Worm (Caenorhabditis elegans) whole organism, L4 larva: ENCODE results near the gene ZK1320.5.

Experiments
- F37D6.2 ChIP-seq: sonication (generic microtip); optimal IDR thresholded peaks from 2 replicates; lab custom pipeline; 2016; ENCODE audit warnings: mild to moderate bottlenecking, missing genetic modification characterization, missing compliant biosample characterization
- Y75B8A.6 ChIP-seq: fragments of 200-800 bp; sonication (Bioruptor generic); IDR thresholded peaks from 2 replicates; pipeline ENCODE4 v1.3.6; 2022; ENCODE audit warnings: missing genetic modification reagents, missing genetic modification characterization, missing compliant biosample characterization
- ZK337.2 ChIP-seq: fragments of 200-800 bp; sonication (Bioruptor generic); IDR thresholded peaks from 2 replicates; pipeline ENCODE4 v1.3.6; 2022; ENCODE audit warnings: missing genetic modification reagents, missing genetic modification characterization, missing compliant biosample characterization
- ama-1 ChIP-seq: fragments of 150-350 bp; optimal IDR thresholded peaks from 2 replicates; lab custom pipeline; 2014; ENCODE audit warnings: inconsistent platforms, mixed read lengths
- ceh-28 ChIP-seq: fragments of 150-350 bp; optimal IDR thresholded peaks from 2 replicates; lab custom pipeline; 2014; ENCODE audit warnings: missing biosample characterization, missing genetic modification reagents, missing genetic modification characterization
- daf-12 ChIP-seq: fragments of 150-350 bp; optimal IDR thresholded peaks from 2 replicates; lab custom pipeline; 2014; ENCODE audit warnings: missing biosample characterization, missing genetic modification reagents, missing genetic modification characterization
- daf-19 ChIP-seq: fragments of 200-800 bp; sonication (Bioruptor generic); conservative IDR thresholded peaks from 2 replicates; pipeline ENCODE4 v1.3.6; 2022; ENCODE audit warnings: missing genetic modification characterization, missing compliant biosample characterization
- dmd-6 ChIP-seq: fragments of 200-800 bp; sonication (Bioruptor generic); IDR thresholded peaks from 2 replicates; pipeline ENCODE4 v1.3.6; 2022; ENCODE audit warnings: missing genetic modification reagents, missing genetic modification characterization, missing compliant biosample characterization
- dmd-8 ChIP-seq: fragments of 200-800 bp; sonication (Bioruptor generic); IDR thresholded peaks from 2 replicates; pipeline ENCODE4 v1.3.6; 2022; ENCODE audit warnings: missing genetic modification characterization, missing compliant biosample characterization
- dpl-1 ChIP-seq: fragments of 150-350 bp; optimal IDR thresholded peaks from 2 replicates; lab custom pipeline; 2014; ENCODE audit warnings: missing biosample characterization, missing genetic modification reagents, missing genetic modification characterization
- dve-1 ChIP-seq: sonication (generic microtip); optimal IDR thresholded peaks from 2 replicates; lab custom pipeline; 2017; ENCODE audit warnings: antibody characterized with exemption, mild to moderate bottlenecking, missing genetic modification characterization, missing compliant biosample characterization; ENCODE audit not compliant: insufficient read depth
- fkh-10 ChIP-seq: fragments of 150-350 bp; optimal IDR thresholded peaks from 2 replicates; lab custom pipeline; 2014; ENCODE audit warnings: missing biosample characterization, missing genetic modification reagents, missing genetic modification characterization
- fos-1 ChIP-seq: fragments of 150-350 bp; optimal IDR thresholded peaks from 2 replicates; lab custom pipeline; 2014; ENCODE audit warnings: missing biosample characterization, missing genetic modification characterization
- gei-8 ChIP-seq: fragments of 200-800 bp; sonication (Bioruptor generic); optimal IDR thresholded peaks from 2 replicates; lab custom pipeline; 2018; ENCODE audit warnings: mild to moderate bottlenecking, missing genetic modification characterization, missing compliant biosample characterization
- hif-1 ChIP-seq, 2 experiments: sonication (generic microtip); optimal IDR thresholded peaks; 2 replicates each; lab custom pipeline; 2016 to 2017; ENCODE audit warnings: missing compliant biosample characterization in 2 of 2, missing genetic modification characterization in 2 of 2, missing genetic modification reagents in 2 of 2, missing genotype in 2 of 2, mild to moderate bottlenecking in 1 of 2
- hlh-11 ChIP-seq: fragments of 200-800 bp; sonication (Bioruptor generic); optimal IDR thresholded peaks from 2 replicates; lab custom pipeline; 2018; ENCODE audit warnings: mild to moderate bottlenecking, missing genetic modification characterization, missing compliant biosample characterization
- hlh-30 ChIP-seq: sonication (generic microtip); optimal IDR thresholded peaks from 2 replicates; lab custom pipeline; 2017; ENCODE audit warnings: antibody characterized with exemption, mild to moderate bottlenecking, missing genetic modification characterization, missing compliant biosample characterization; ENCODE audit not compliant: insufficient read depth
- lin-1 ChIP-seq: fragments of 200-800 bp; sonication (Bioruptor generic); IDR thresholded peaks from 2 replicates; pipeline ENCODE4 v1.3.6; 2022; ENCODE audit warnings: missing genetic modification reagents, missing genetic modification characterization, missing compliant biosample characterization
- lin-13 ChIP-seq: fragments of 150-350 bp; optimal IDR thresholded peaks from 2 replicates; lab custom pipeline; 2014; ENCODE audit warnings: missing biosample characterization, missing genetic modification reagents, missing genetic modification characterization
- lin-15B ChIP-seq: fragments of 150-350 bp; sonication (generic microtip); optimal IDR thresholded peaks from 3 replicates; lab custom pipeline; 2014; ENCODE audit warnings: missing biosample characterization, missing genetic modification characterization
- lin-29 ChIP-seq: fragments of 200-800 bp; sonication (Bioruptor generic); IDR thresholded peaks from 2 replicates; pipeline ENCODE4 v1.3.6; 2022; ENCODE audit warnings: missing genetic modification reagents, missing genetic modification characterization, missing compliant biosample characterization
- lin-38 ChIP-seq: fragments of 200-800 bp; sonication (Bioruptor generic); IDR thresholded peaks from 2 replicates; pipeline ENCODE4 v1.3.6; 2022; ENCODE audit warnings: missing genetic modification reagents, missing genetic modification characterization, missing compliant biosample characterization
- lin-39 ChIP-seq: fragments of 150-350 bp; optimal IDR thresholded peaks from 2 replicates; lab custom pipeline; 2014; ENCODE audit warnings: missing biosample characterization, missing genetic modification reagents, missing genetic modification characterization
- lir-3 ChIP-seq: sonication (generic microtip); optimal IDR thresholded peaks from 2 replicates; lab custom pipeline; 2016; ENCODE audit warnings: mild to moderate bottlenecking, missing genetic modification characterization, missing compliant biosample characterization
- lsy-2 ChIP-seq, 2 experiments: fragments of 150-350 bp in 1 of 2; sonication (generic microtip) in 1 of 2; optimal IDR thresholded peaks; 2 replicates each; lab custom pipeline; 2014 to 2017; ENCODE audit warnings: missing biosample characterization in 2 of 2, missing genetic modification characterization in 2 of 2
- madf-5 ChIP-seq, 2 experiments: fragments of 200-800 bp; sonication (Bioruptor generic); IDR thresholded peaks; 2 replicates each; pipeline ENCODE4 v1.3.6; 2022; ENCODE audit warnings: missing compliant biosample characterization in 2 of 2, missing genetic modification characterization in 2 of 2
- madf-9 ChIP-seq: fragments of 200-800 bp; sonication (Bioruptor generic); conservative IDR thresholded peaks from 2 replicates; pipeline ENCODE4 v1.3.6; 2022; ENCODE audit warnings: missing genetic modification reagents, missing genetic modification characterization, missing compliant biosample characterization
- mdl-1 ChIP-seq, 2 experiments: fragments of 150-350 bp in 1 of 2; sonication (generic microtip) in 1 of 2; optimal IDR thresholded peaks; 2 replicates each; lab custom pipeline; 2014 to 2017; ENCODE audit warnings: missing biosample characterization in 2 of 2, missing genetic modification characterization in 2 of 2
- mes-2 ChIP-seq: sonication (generic microtip); optimal IDR thresholded peaks from 2 replicates; lab custom pipeline; 2016; ENCODE audit warnings: missing genotype, mild to moderate bottlenecking, missing genetic modification characterization, missing compliant biosample characterization; ENCODE audit not compliant: poor library complexity, severe bottlenecking
- mxl-3 ChIP-seq: fragments of 200-800 bp; sonication (Bioruptor generic); optimal IDR thresholded peaks from 2 replicates; lab custom pipeline; 2018; ENCODE audit warnings: mild to moderate bottlenecking, missing genetic modification characterization, missing compliant biosample characterization
- nhr-102 ChIP-seq: sonication (generic microtip); optimal IDR thresholded peaks from 2 replicates; lab custom pipeline; 2016; ENCODE audit warnings: mild to moderate bottlenecking, missing genetic modification characterization, moderate library complexity, missing compliant biosample characterization
- nhr-11 ChIP-seq: fragments of 150-350 bp; optimal IDR thresholded peaks from 2 replicates; lab custom pipeline; 2014; ENCODE audit warnings: missing biosample characterization, missing genetic modification characterization
- nhr-28 ChIP-seq: fragments of 150-350 bp; optimal IDR thresholded peaks from 2 replicates; lab custom pipeline; 2014; ENCODE audit warnings: missing biosample characterization, missing genetic modification characterization
- nhr-48 ChIP-seq: sonication (generic microtip); optimal IDR thresholded peaks from 2 replicates; lab custom pipeline; 2016; ENCODE audit warnings: mild to moderate bottlenecking, missing genetic modification characterization, missing compliant biosample characterization
- nhr-6 ChIP-seq: fragments of 150-350 bp; optimal IDR thresholded peaks from 2 replicates; lab custom pipeline; 2014; ENCODE audit warnings: missing biosample characterization, missing genetic modification characterization
- nhr-76 ChIP-seq: fragments of 150-350 bp; optimal IDR thresholded peaks from 2 replicates; lab custom pipeline; 2014; ENCODE audit warnings: missing biosample characterization, missing genetic modification characterization
- pha-4 ChIP-seq, 2 experiments: fragments of 150-350 bp in 1 of 2; fragments of 200-800 bp in 1 of 2; sonication (Bioruptor generic) in 1 of 2; IDR thresholded peaks in 1 of 2; optimal IDR thresholded peaks in 1 of 2; 2 replicates each; pipeline versions ENCODE4 v1.3.6 to Lab custom; 2014 to 2022; ENCODE audit warnings: missing genetic modification characterization in 2 of 2, missing genetic modification reagents in 2 of 2, missing biosample characterization in 1 of 2, missing compliant biosample characterization in 1 of 2
- pqm-1 ChIP-seq: sonication (generic microtip); optimal IDR thresholded peaks from 2 replicates; lab custom pipeline; 2017; ENCODE audit warnings: missing biosample characterization, missing genetic modification characterization
- saeg-2 ChIP-seq: fragments of 200-800 bp; sonication (Bioruptor generic); IDR thresholded peaks from 2 replicates; pipeline ENCODE4 v1.3.6; 2022; ENCODE audit warnings: missing genetic modification reagents, missing genetic modification characterization, missing compliant biosample characterization
- sdz-12 ChIP-seq: fragments of 200-800 bp; sonication (Bioruptor generic); optimal IDR thresholded peaks from 2 replicates; lab custom pipeline; 2018; ENCODE audit warnings: mild to moderate bottlenecking, missing genetic modification characterization, missing compliant biosample characterization
- snpc-1.2 ChIP-seq: fragments of 200-800 bp; sonication (Bioruptor generic); IDR thresholded peaks from 2 replicates; pipeline ENCODE4 v1.3.6; 2022; ENCODE audit warnings: missing genetic modification reagents, missing genetic modification characterization, missing compliant biosample characterization
- spr-1 ChIP-seq: sonication (generic microtip); optimal IDR thresholded peaks from 2 replicates; lab custom pipeline; 2016; ENCODE audit warnings: mild to moderate bottlenecking, missing genetic modification characterization, missing compliant biosample characterization
- unc-39 ChIP-seq: sonication (generic microtip); optimal IDR thresholded peaks from 2 replicates; lab custom pipeline; 2017; ENCODE audit warnings: missing biosample characterization, missing genetic modification characterization
- unc-62 ChIP-seq, 3 experiments: fragments of 150-350 bp in 1 of 3; sonication (generic microtip); optimal IDR thresholded peaks in 2 of 3; peaks in 1 of 3; 1 replicate in 1 of 3; 2 replicates in 2 of 3; lab custom pipeline; 2014 to 2017; ENCODE audit warnings: missing biosample characterization in 3 of 3, missing genetic modification characterization in 3 of 3, missing genetic modification reagents in 3 of 3, missing genotype in 1 of 3
- zip-11 ChIP-seq: fragments of 200-800 bp; sonication (Bioruptor generic); IDR thresholded peaks from 2 replicates; pipeline ENCODE4 v1.3.6; 2022; ENCODE audit warnings: missing genetic modification characterization, missing compliant biosample characterization
- zip-2 ChIP-seq: fragments of 150-350 bp; optimal IDR thresholded peaks from 2 replicates; lab custom pipeline; 2014; ENCODE audit warnings: missing biosample characterization, missing genetic modification characterization
- ztf-11 ChIP-seq: fragments of 150-350 bp; optimal IDR thresholded peaks from 2 replicates; lab custom pipeline; 2014; ENCODE audit warnings: missing biosample characterization, missing genetic modification characterization

Gene ZK1320.5

DNA sequence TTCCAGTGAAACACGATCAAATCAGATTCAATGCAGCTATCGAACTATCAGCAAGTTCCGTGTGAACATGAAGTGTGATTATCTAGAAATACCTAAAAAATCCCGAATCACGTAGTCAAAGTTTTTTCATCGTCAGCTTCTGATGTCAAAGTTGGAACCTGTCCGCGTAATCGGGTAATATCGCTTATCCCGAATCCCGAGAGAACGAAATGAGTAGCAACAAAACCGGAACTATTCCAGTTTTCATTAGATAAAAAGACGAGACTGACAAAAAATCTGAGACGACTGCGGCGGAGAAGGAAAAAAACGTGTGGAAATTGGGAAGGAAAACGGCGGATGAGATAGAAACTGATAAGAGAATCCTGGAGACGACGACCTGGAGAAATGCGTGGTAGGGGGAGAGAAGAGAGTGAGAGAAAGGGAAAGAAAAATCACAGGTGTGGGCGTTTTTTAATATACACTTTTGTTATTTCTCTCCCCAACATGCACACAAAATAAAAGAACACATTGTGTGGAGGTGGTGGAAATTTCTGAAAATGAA lies 45.4 kb downstream of the ZK1320.5 start:
- TF ChIP-seq nhr-11 (tag; lab: Kevin White, UChicago) (peak; percentile 24), nhr-48 (tag; lab: Kevin White, UChicago) (peak; percentile 35), nhr-28 (peak; percentile 66), mes-2 (tag; lab: Kevin White, UChicago) (peak; percentile 17), hif-1 (tag; optimal IDR thresholded peaks at IDR 0.05; lab: Kevin White, UChicago) (peak in 1 of 2 experiments; percentile 0), lsy-2 (tag; optimal IDR thresholded peaks at IDR 0.05; lab: Kevin White, UChicago) (peak in 1 of 2 experiments; percentile 9), hlh-11 (tag; lab: Kevin White, UChicago) (peak; percentile 75), pqm-1 (tag; lab: Kevin White, UChicago) (peak; percentile 41), hlh-30 (peak; percentile 34), ztf-11 (no peak), unc-62 (GFP tag; optimal IDR thresholded peaks at IDR 0.05 in 1 of 2; lab: Kevin White, UChicago) (peak in 1 of 2 experiments; percentile 91), unc-62 (tag; optimal IDR thresholded peaks at IDR 0.05; lab: Kevin White, UChicago) (no peak), madf-5 (GFP tag; IDR thresholded peaks at IDR 0.05; lab: Robert Waterston, UW) (no peak), lin-38 (GFP tag; lab: Robert Waterston, UW) (peak; percentile 7; the same call in 1 of the 2 replicates), dve-1 (peak; percentile 3), fos-1 (tag; lab: Kevin White, UChicago) (no peak), mdl-1 (tag; optimal IDR thresholded peaks at IDR 0.05; lab: Kevin White, UChicago) (peak in 1 of 2 experiments; percentile 60), lin-29 (GFP tag; lab: Robert Waterston, UW) (no peak), mxl-3 (GFP tag; lab: Kevin White, UChicago) (peak; percentile 48), ama-1 (peak; percentile 6), zip-2 (peak; percentile 14), lin-13 (GFP tag; lab: Kevin White, UChicago) (no peak)

- TF ChIP-seq daf-19 (GFP tag; lab: Robert Waterston, UW) = no peak
- no peak for TF ChIP-seq unc-39 (tag; lab: Kevin White, UChicago)
- peak; percentile 37 for TF ChIP-seq dpl-1
- 0 out of 2 replicates have a peak, but pooled peaks have one; percentile 18 for TF ChIP-seq saeg-2 (GFP tag; lab: Robert Waterston, UW)
- TF ChIP-seq daf-12 (tag; lab: Kevin White, UChicago) = no peak
- no peak for TF ChIP-seq fkh-10 (GFP tag; lab: Kevin White, UChicago)
- no peak for TF ChIP-seq sdz-12 (GFP tag; lab: Kevin White, UChicago)
- no peak for TF ChIP-seq snpc-1.2 (GFP tag; lab: Robert Waterston, UW)
- peak; percentile 93 for TF ChIP-seq nhr-28
- no peak for TF ChIP-seq lin-15B
- TF ChIP-seq Y75B8A.6 (GFP tag; lab: Robert Waterston, UW) = no peak
- peak; percentile 56; the same call in 1 of the 2 replicates for TF ChIP-seq lin-1
- TF ChIP-seq lir-3 (tag; lab: Kevin White, UChicago) = no peak
- TF ChIP-seq ZK337.2 (GFP tag; lab: Robert Waterston, UW) = no peak
- TF ChIP-seq ceh-28 = peak; percentile 22
- no peak for TF ChIP-seq lin-13 (GFP tag; lab: Kevin White, UChicago)
- no peak for TF ChIP-seq gei-8
- peak; percentile 94 for TF ChIP-seq mxl-3 (GFP tag; lab: Kevin White, UChicago)
- no peak for TF ChIP-seq nhr-6 (tag; lab: Kevin White, UChicago)
- peak; percentile 76 for TF ChIP-seq dmd-6 (GFP tag; lab: Robert Waterston, UW)
- peak; percentile 39 for TF ChIP-seq mes-2 (tag; lab: Kevin White, UChicago)
- no peak for TF ChIP-seq nhr-76 (tag; lab: Kevin White, UChicago)
- TF ChIP-seq dmd-8 (GFP tag; lab: Robert Waterston, UW) = no peak
- no peak for TF ChIP-seq lin-39 (tag; lab: Kevin White, UChicago)
- peak in 1 of 2 experiments; percentile 42 for TF ChIP-seq unc-62 (GFP tag; optimal IDR thresholded peaks at IDR 0.05 in 1 of 2; lab: Kevin White, UChicago)
- TF ChIP-seq unc-62 (tag; optimal IDR thresholded peaks at IDR 0.05; lab: Kevin White, UChicago) = no peak
- peak; percentile 1 for TF ChIP-seq nhr-102
- TF ChIP-seq mdl-1 (tag; optimal IDR thresholded peaks at IDR 0.05; lab: Kevin White, UChicago) = peak in 1 of 2 experiments; percentile 74
- peak; percentile 24 for TF ChIP-seq spr-1 (tag; lab: Kevin White, UChicago)
- peak; percentile 45 to 48 for TF ChIP-seq lsy-2 (tag; optimal IDR thresholded peaks at IDR 0.05; lab: Kevin White, UChicago)
- peak; percentile 44; the same call in 1 of the 2 replicates for TF ChIP-seq madf-9
- TF ChIP-seq zip-11 (GFP tag; lab: Robert Waterston, UW) = no peak
- TF ChIP-seq F37D6.2 = no peak
- TF ChIP-seq pha-4 (GFP tag; IDR thresholded peaks at IDR 0.05; lab: Robert Waterston, UW) = peak; percentile 66
- TF ChIP-seq pha-4 (tag; optimal IDR thresholded peaks at IDR 0.05; lab: Kevin White, UChicago) = peak; percentile 18
These were observed 46.0 kb downstream of the ZK1320.5 start for ce11 chrII:9619402-9619862.
